Fruit fly (Drosophila melanogaster) S2 (cell line): ENCODE results near the gene dally.

Experiments used
- CG8478 ChIP-seq: fragments of >200 bp; optimal IDR thresholded peaks from 2 replicates; lab custom pipeline; 2018
- CTCF ChIP-seq, 2 experiments: fragments of >200 bp; optimal IDR thresholded peaks; 2 replicates each; lab custom pipeline; 2018

dally gene

dm6 chr3L:8913537-8914108, 86.3 kb downstream of the dally start:
- no peak for TF ChIP-seq CTCF (optimal IDR thresholded peaks at IDR 0.05; lab: Kevin White, UChicago)
- TF ChIP-seq CG8478 (lab: Kevin White, UChicago), result no peak

- TF ChIP-seq CTCF (optimal IDR thresholded peaks at IDR 0.05; lab: Kevin White, UChicago), result no peak
- TF ChIP-seq CG8478 (lab: Kevin White, UChicago), result no peak
Measured at dm6 chr3L:8919678-8920077, 92.4 kb downstream of the dally start.

- no peak for TF ChIP-seq CG8478 (lab: Kevin White, UChicago)
- no peak for TF ChIP-seq CTCF (optimal IDR thresholded peaks at IDR 0.05; lab: Kevin White, UChicago)
Measured at dm6 chr3L:8920710-8921109, 93.4 kb downstream of the dally start.

dm6 chr3L:8924417-8924913, 97.2 kb downstream of the dally start:
- TF ChIP-seq CG8478 (lab: Kevin White, UChicago) (no peak), CTCF (optimal IDR thresholded peaks at IDR 0.05; lab: Kevin White, UChicago) (no peak)

dm6 chr3L:8924999-8925398, 97.7 kb downstream of the dally start:
- TF ChIP-seq CG8478 (lab: Kevin White, UChicago) (no peak), CTCF (optimal IDR thresholded peaks at IDR 0.05; lab: Kevin White, UChicago) (no peak)

- TF ChIP-seq CTCF (optimal IDR thresholded peaks at IDR 0.05; lab: Kevin White, UChicago), result no peak
- no peak for TF ChIP-seq CG8478 (lab: Kevin White, UChicago)
Measured at dm6 chr3L:8925679-8926078, 98.4 kb downstream of the dally start.

dm6 chr3L:8929527-8929926, 102.2 kb downstream of the dally start:
- TF ChIP-seq CTCF (optimal IDR thresholded peaks at IDR 0.05; lab: Kevin White, UChicago), result no peak
- no peak for TF ChIP-seq CG8478 (lab: Kevin White, UChicago)

dm6 chr3L:8931916-8932315, 104.6 kb downstream of the dally start:
- TF ChIP-seq CTCF (optimal IDR thresholded peaks at IDR 0.05; lab: Kevin White, UChicago), result no peak
- TF ChIP-seq CG8478 (lab: Kevin White, UChicago), result no peak

dm6 chr3L:8939654-8940053, 112.3 kb downstream of the dally start:
- TF ChIP-seq CG8478 (lab: Kevin White, UChicago) (no peak), CTCF (optimal IDR thresholded peaks at IDR 0.05; lab: Kevin White, UChicago) (no peak)
